Worm (Caenorhabditis elegans) whole organism, L4 larva: ENCODE measurements around the gene rsf-1.

Experiments used
- R02D3.7 ChIP-seq: fragments of 150-350 bp; sonication (generic microtip); optimal IDR thresholded peaks from 3 replicates; lab custom pipeline; 2014; ENCODE audit warnings: missing biosample characterization, missing genetic modification characterization
- egl-27 ChIP-seq: sonication (generic microtip); optimal IDR thresholded peaks from 3 replicates; lab custom pipeline; 2017; ENCODE audit warnings: missing biosample characterization, missing genetic modification reagents, missing genetic modification characterization
- hlh-30 ChIP-seq: sonication (generic microtip); optimal IDR thresholded peaks from 2 replicates; lab custom pipeline; 2017; ENCODE audit warnings: antibody characterized with exemption, mild to moderate bottlenecking, missing genetic modification characterization, missing compliant biosample characterization; ENCODE audit not compliant: insufficient read depth
- lin-13 ChIP-seq: fragments of 150-350 bp; optimal IDR thresholded peaks from 2 replicates; lab custom pipeline; 2014; ENCODE audit warnings: missing biosample characterization, missing genetic modification reagents, missing genetic modification characterization
- mdt-29 ChIP-seq: fragments of 200-800 bp; sonication (Bioruptor generic); IDR thresholded peaks from 2 replicates; pipeline ENCODE4 v1.3.6; 2022; ENCODE audit warnings: missing genetic modification reagents, missing genetic modification characterization, missing compliant biosample characterization
- mep-1 ChIP-seq: fragments of 150-350 bp; sonication (generic microtip); optimal IDR thresholded peaks from 3 replicates; lab custom pipeline; 2014; ENCODE audit warnings: missing biosample characterization, missing genetic modification characterization
- nhr-76 ChIP-seq: fragments of 150-350 bp; optimal IDR thresholded peaks from 2 replicates; lab custom pipeline; 2014; ENCODE audit warnings: missing biosample characterization, missing genetic modification characterization
- pqm-1 ChIP-seq: sonication (generic microtip); optimal IDR thresholded peaks from 2 replicates; lab custom pipeline; 2017; ENCODE audit warnings: missing biosample characterization, missing genetic modification characterization
- skn-1 ChIP-seq: fragments of 150-350 bp; optimal IDR thresholded peaks from 2 replicates; lab custom pipeline; 2014; ENCODE audit warnings: missing biosample characterization, missing genetic modification characterization
- ztf-11 ChIP-seq: fragments of 150-350 bp; optimal IDR thresholded peaks from 2 replicates; lab custom pipeline; 2014; ENCODE audit warnings: missing biosample characterization, missing genetic modification characterization

- TF ChIP-seq nhr-76 (tag; lab: Kevin White, UChicago): no peak
- no peak for TF ChIP-seq ztf-11 (tag; lab: Kevin White, UChicago)
- no peak for TF ChIP-seq lin-13 (GFP tag; lab: Kevin White, UChicago)
- TF ChIP-seq egl-27 (tag; lab: Kevin White, UChicago): no peak
- no peak for TF ChIP-seq mep-1
- TF ChIP-seq mdt-29: no peak
- no peak for TF ChIP-seq hlh-30
- no peak for TF ChIP-seq skn-1
- TF ChIP-seq pqm-1 (tag; lab: Kevin White, UChicago): no peak
- TF ChIP-seq R02D3.7 (tag; lab: Kevin White, UChicago): no peak
Measured at ce11 chrII:11259766-11260165, 46.4 kb upstream of the rsf-1 start.
